Worm (Caenorhabditis elegans): ENCODE measurements around the gene tag-153.

tag-153 gene

ce11 chrV:9295581-9295980 lies 27.3 kb upstream of the tag-153 start:
- TF ChIP-seq tbx-8 (GFP tag; optimal IDR thresholded peaks at IDR 0.05) = no peak
- TF ChIP-seq mab-5 (tag; optimal IDR thresholded peaks at IDR 0.05) = no peak
- TF ChIP-seq unc-62 (GFP tag; optimal IDR thresholded peaks at IDR 0.05) = peak; percentile 18
- TF ChIP-seq pha-4 (tag; optimal IDR thresholded peaks at IDR 0.05) = peak; percentile 12
- no peak for TF ChIP-seq ceh-83 (GFP tag; optimal IDR thresholded peaks at IDR 0.05)
- no peak for TF ChIP-seq elt-3 (tag; optimal IDR thresholded peaks at IDR 0.05)
- no peak for TF ChIP-seq nhr-12 (tag; optimal IDR thresholded peaks at IDR 0.05)
- no peak for TF ChIP-seq ztf-11 (tag; optimal IDR thresholded peaks at IDR 0.05)
- peak; percentile 49 for TF ChIP-seq unc-120 (tag; optimal IDR thresholded peaks at IDR 0.05; ENCODE audit: poor library complexity, severe bottlenecking)
- no peak for TF ChIP-seq ceh-43 (GFP tag; optimal IDR thresholded peaks at IDR 0.05)

- TF ChIP-seq mep-1 (tag; optimal IDR thresholded peaks at IDR 0.05) (no peak), tbx-8 (GFP tag; optimal IDR thresholded peaks at IDR 0.05) (no peak), ztf-11 (tag; optimal IDR thresholded peaks at IDR 0.05) (no peak), unc-120 (tag; optimal IDR thresholded peaks at IDR 0.05; ENCODE audit: poor library complexity, severe bottlenecking) (no peak), mls-2 (tag; optimal IDR thresholded peaks at IDR 0.05) (no peak), lin-13 (tag; optimal IDR thresholded peaks at IDR 0.05) (no peak), sptf-1 (tag; optimal IDR thresholded peaks at IDR 0.05) (no peak)
Measured at ce11 chrV:9297332-9297731, 25.6 kb upstream of the tag-153 start, which contains the start of gene F44A2.5. Gene F44A2.5, plus strand, starts transcription at chrV:9297632.

ce11 chrV:9303026-9303425 lies 19.9 kb upstream of the tag-153 start, which contains the start of gene nhr-39:
Gene nhr-39, plus strand, starts transcription at chrV:9303326.
- TF ChIP-seq unc-120 (tag; optimal IDR thresholded peaks at IDR 0.05; ENCODE audit: poor library complexity, severe bottlenecking) (no peak), bed-3 (GFP tag; optimal IDR thresholded peaks at IDR 0.05) (no peak), ztf-11 (tag; optimal IDR thresholded peaks at IDR 0.05) (no peak), hlh-1 (tag; optimal IDR thresholded peaks at IDR 0.05) (no peak)

DNA sequence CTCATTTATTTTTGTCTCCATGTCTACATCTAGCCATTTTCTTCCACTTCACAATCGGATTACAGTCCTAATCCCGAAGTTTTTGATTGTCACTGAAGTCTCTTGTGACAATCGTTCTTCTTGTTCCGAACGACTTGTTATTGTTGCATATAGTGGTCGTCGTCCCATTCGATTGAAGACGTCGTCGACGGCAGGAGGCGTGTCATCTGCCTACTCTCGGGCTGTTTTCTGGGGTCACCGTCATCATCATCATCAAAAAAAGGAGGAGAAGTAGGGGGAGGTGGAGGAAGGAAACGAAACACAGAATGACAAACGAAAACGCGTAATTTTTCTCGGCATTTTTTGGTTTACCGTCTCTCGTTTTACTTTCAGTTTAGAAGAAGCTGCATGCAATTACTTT lies 17.8 kb upstream of the tag-153 start, which contains the start of gene F44A2.3:
Gene F44A2.3, plus strand, starts transcription at position 301 of the 400 bp plus-strand sequence.
- TF ChIP-seq lin-13 (tag; optimal IDR thresholded peaks at IDR 0.05) (no peak), nhr-76 (tag; optimal IDR thresholded peaks at IDR 0.05) (no peak), cnd-1 (tag; optimal IDR thresholded peaks at IDR 0.05) (no peak), pha-4 (tag; optimal IDR thresholded peaks at IDR 0.05) (no peak), nhr-28 (tag; optimal IDR thresholded peaks at IDR 0.05) (no peak), tbx-8 (GFP tag; optimal IDR thresholded peaks at IDR 0.05) (no peak), elt-3 (tag; optimal IDR thresholded peaks at IDR 0.05) (no peak), lsy-2 (tag; optimal IDR thresholded peaks at IDR 0.05) (no peak), M03D4.4 (tag; optimal IDR thresholded peaks at IDR 0.05) (no peak), drap-1 (GFP tag; optimal IDR thresholded peaks at IDR 0.05) (no peak), zip-8 (tag; optimal IDR thresholded peaks at IDR 0.05) (no peak), unc-62 (GFP tag; optimal IDR thresholded peaks at IDR 0.05) (no peak), bed-3 (GFP tag; optimal IDR thresholded peaks at IDR 0.05) (no peak), ham-2 (GFP tag; optimal IDR thresholded peaks at IDR 0.05) (no peak), blmp-1 (tag; optimal IDR thresholded peaks at IDR 0.05) (no peak), sem-2 (GFP tag; optimal IDR thresholded peaks at IDR 0.05) (no peak), ces-1 (GFP tag; optimal IDR thresholded peaks at IDR 0.05) (no peak), elt-1 (tag; optimal IDR thresholded peaks at IDR 0.05; ENCODE audit: borderline replicate concordance, insufficient read depth) (no peak), ceh-83 (GFP tag; optimal IDR thresholded peaks at IDR 0.05) (no peak), snpc-4 (tag; optimal IDR thresholded peaks at IDR 0.05) (no peak)

DNA sequence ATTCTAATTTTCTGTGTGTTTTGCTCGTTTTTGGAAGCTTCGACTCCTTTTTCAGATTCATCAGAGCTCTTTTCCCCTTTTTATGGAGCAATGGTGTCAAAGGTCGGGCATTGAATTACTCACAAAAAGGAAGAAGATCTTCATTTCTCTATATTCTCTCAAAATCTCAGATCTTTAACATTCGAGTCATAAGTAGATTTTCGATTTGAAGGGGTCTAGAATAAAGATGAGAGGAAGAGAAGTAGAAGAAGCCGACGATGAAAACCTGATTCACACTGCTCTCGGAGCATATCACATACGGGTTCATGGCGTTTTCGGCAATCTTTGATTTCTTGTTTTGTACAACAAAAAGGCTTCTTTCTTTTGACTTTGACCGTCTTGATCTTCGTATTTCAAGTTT lies 10.5 kb upstream of the tag-153 start:
- TF ChIP-seq mls-2 (tag; optimal IDR thresholded peaks at IDR 0.05) (no peak), elt-3 (tag; optimal IDR thresholded peaks at IDR 0.05) (no peak), sem-2 (GFP tag; optimal IDR thresholded peaks at IDR 0.05) (no peak), ces-1 (GFP tag; optimal IDR thresholded peaks at IDR 0.05) (peak; percentile 2)

DNA sequence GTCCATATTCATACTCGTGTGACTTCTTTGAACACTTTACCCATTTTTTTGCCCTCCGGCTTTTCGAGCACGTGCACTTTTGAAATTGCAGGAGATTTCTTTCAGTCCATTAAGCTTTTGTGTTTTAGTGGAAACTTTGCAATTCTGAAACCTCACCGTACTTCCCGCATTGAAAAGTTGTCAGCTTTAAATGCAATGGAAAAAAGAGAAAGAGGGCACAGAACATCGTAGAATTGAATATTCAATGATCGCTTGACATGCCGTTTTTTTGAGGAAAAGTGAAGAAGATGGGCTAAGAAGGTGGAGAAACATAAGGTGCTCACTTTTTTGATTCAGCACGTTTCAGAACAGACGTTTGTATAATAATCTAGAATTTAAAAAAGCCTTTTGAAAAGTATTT lies 8.5 kb upstream of the tag-153 start:
- TF ChIP-seq hlh-1 (tag; optimal IDR thresholded peaks at IDR 0.05) (no peak), elt-1 (tag; optimal IDR thresholded peaks at IDR 0.05; ENCODE audit: borderline replicate concordance, insufficient read depth) (no peak), nhr-2 (tag; optimal IDR thresholded peaks at IDR 0.05) (no peak), nhr-28 (tag; optimal IDR thresholded peaks at IDR 0.05) (no peak), unc-39 (tag; optimal IDR thresholded peaks at IDR 0.05) (no peak), elt-3 (tag; optimal IDR thresholded peaks at IDR 0.05) (no peak), sptf-1 (tag; optimal IDR thresholded peaks at IDR 0.05) (no peak), M03D4.4 (tag; optimal IDR thresholded peaks at IDR 0.05) (no peak), unc-120 (tag; optimal IDR thresholded peaks at IDR 0.05; ENCODE audit: poor library complexity, severe bottlenecking) (no peak), ceh-39 (tag; optimal IDR thresholded peaks at IDR 0.05) (no peak), ces-1 (GFP tag; optimal IDR thresholded peaks at IDR 0.05) (no peak), flh-1 (GFP tag; optimal IDR thresholded peaks at IDR 0.05) (no peak), mls-2 (tag; optimal IDR thresholded peaks at IDR 0.05) (no peak), bed-3 (GFP tag; optimal IDR thresholded peaks at IDR 0.05) (no peak), nhr-237 (tag; optimal IDR thresholded peaks at IDR 0.05) (no peak), lin-13 (tag; optimal IDR thresholded peaks at IDR 0.05) (no peak), ham-2 (GFP tag; optimal IDR thresholded peaks at IDR 0.05) (no peak), unc-62 (GFP tag; optimal IDR thresholded peaks at IDR 0.05) (no peak)
